Worm (Caenorhabditis elegans) whole organism, mixed stage, embryonic: Measurements from ENCODE around the gene hlh-25.

ENCODE experiments used
- M03D4.4 ChIP-seq: sonication (generic microtip); optimal IDR thresholded peaks from 2 replicates; lab custom pipeline; 2017; ENCODE audit warnings: mild to moderate bottlenecking, missing genetic modification characterization, missing compliant biosample characterization
- blmp-1 ChIP-seq: fragments of 150-350 bp; optimal IDR thresholded peaks from 2 replicates; lab custom pipeline; 2014; ENCODE audit warnings: missing biosample characterization, missing genetic modification characterization
- ceh-43 ChIP-seq: fragments of 200-800 bp; sonication (Bioruptor generic); optimal IDR thresholded peaks from 2 replicates; lab custom pipeline; 2018; ENCODE audit warnings: mild to moderate bottlenecking, missing genetic modification characterization, moderate library complexity, missing compliant biosample characterization
- ceh-83 ChIP-seq: fragments of 200-800 bp; sonication (Bioruptor generic); optimal IDR thresholded peaks from 2 replicates; lab custom pipeline; 2018; ENCODE audit warnings: mild to moderate bottlenecking, missing genetic modification characterization, missing compliant biosample characterization
- ces-1 ChIP-seq: fragments of 150-350 bp; optimal IDR thresholded peaks from 2 replicates; lab custom pipeline; 2014; ENCODE audit warnings: missing biosample characterization, missing genetic modification reagents, missing genetic modification characterization
- cnd-1 ChIP-seq: fragments of 200-800 bp; sonication (Bioruptor generic); optimal IDR thresholded peaks from 2 replicates; lab custom pipeline; 2018; ENCODE audit warnings: mild to moderate bottlenecking, missing genetic modification characterization, missing compliant biosample characterization
- elt-1 ChIP-seq: sonication (generic microtip); optimal IDR thresholded peaks from 2 replicates; lab custom pipeline; 2017; ENCODE audit warnings: missing genetic modification characterization, mild to moderate bottlenecking, missing compliant biosample characterization, antibody characterized with exemption, moderate library complexity, borderline replicate concordance; ENCODE audit not compliant: insufficient read depth
- elt-3 ChIP-seq: fragments of 150-350 bp; optimal IDR thresholded peaks from 2 replicates; lab custom pipeline; 2014; ENCODE audit warnings: missing biosample characterization, missing genetic modification characterization
- flh-1 ChIP-seq: fragments of 200-800 bp; sonication (Bioruptor generic); optimal IDR thresholded peaks from 2 replicates; lab custom pipeline; 2018; ENCODE audit warnings: mild to moderate bottlenecking, missing genetic modification characterization, moderate library complexity, missing compliant biosample characterization
- ham-2 ChIP-seq: fragments of 200-800 bp; sonication (Bioruptor generic); optimal IDR thresholded peaks from 2 replicates; lab custom pipeline; 2018; ENCODE audit warnings: mild to moderate bottlenecking, missing genetic modification characterization, missing compliant biosample characterization
- hlh-1 ChIP-seq: fragments of 150-350 bp; optimal IDR thresholded peaks from 2 replicates; lab custom pipeline; 2014; ENCODE audit warnings: missing biosample characterization, missing genetic modification reagents, missing genetic modification characterization
- lin-32 ChIP-seq: fragments of 200-800 bp; sonication (Bioruptor generic); optimal IDR thresholded peaks from 2 replicates; lab custom pipeline; 2018; ENCODE audit warnings: mild to moderate bottlenecking, missing genetic modification characterization, missing compliant biosample characterization
- lsy-2 ChIP-seq: fragments of 150-350 bp; optimal IDR thresholded peaks from 2 replicates; lab custom pipeline; 2014; ENCODE audit warnings: missing biosample characterization, missing genetic modification characterization
- mab-5 ChIP-seq: fragments of 150-350 bp; optimal IDR thresholded peaks from 2 replicates; lab custom pipeline; 2014; ENCODE audit warnings: missing biosample characterization, missing genetic modification characterization
- mep-1 ChIP-seq: fragments of 150-350 bp; optimal IDR thresholded peaks from 2 replicates; lab custom pipeline; 2017; ENCODE audit warnings: missing biosample characterization, missing genetic modification reagents, missing genetic modification characterization, inconsistent platforms
- mls-2 ChIP-seq: sonication (generic microtip); optimal IDR thresholded peaks from 2 replicates; lab custom pipeline; 2016; ENCODE audit warnings: mild to moderate bottlenecking, missing genetic modification characterization, moderate library complexity, missing compliant biosample characterization
- nhr-12 ChIP-seq: fragments of 150-350 bp; optimal IDR thresholded peaks from 2 replicates; lab custom pipeline; 2014; ENCODE audit warnings: missing biosample characterization, missing genetic modification characterization
- nhr-2 ChIP-seq: fragments of 150-350 bp; optimal IDR thresholded peaks from 2 replicates; lab custom pipeline; 2014; ENCODE audit warnings: missing biosample characterization, missing genetic modification characterization
- nhr-237 ChIP-seq: fragments of 150-350 bp; optimal IDR thresholded peaks from 2 replicates; lab custom pipeline; 2014; ENCODE audit warnings: missing biosample characterization, missing genetic modification characterization
- nhr-28 ChIP-seq: fragments of 150-350 bp; optimal IDR thresholded peaks from 2 replicates; lab custom pipeline; 2014; ENCODE audit warnings: missing biosample characterization, missing genetic modification characterization
- nhr-76 ChIP-seq: sonication (generic microtip); optimal IDR thresholded peaks from 2 replicates; lab custom pipeline; 2017; ENCODE audit warnings: missing biosample characterization, missing genetic modification characterization
- pha-4 ChIP-seq: fragments of 150-350 bp; optimal IDR thresholded peaks from 2 replicates; lab custom pipeline; 2018; ENCODE audit warnings: missing biosample characterization, missing genetic modification reagents, missing genetic modification characterization
- sem-2 ChIP-seq: fragments of 200-800 bp; sonication (Bioruptor generic); optimal IDR thresholded peaks from 2 replicates; lab custom pipeline; 2018; ENCODE audit warnings: mild to moderate bottlenecking, missing genetic modification characterization, missing compliant biosample characterization
- snpc-4 ChIP-seq: fragments of 150-350 bp; optimal IDR thresholded peaks from 2 replicates; lab custom pipeline; 2014; ENCODE audit warnings: missing biosample characterization, missing genetic modification characterization
- sptf-1 ChIP-seq: sonication (generic microtip); optimal IDR thresholded peaks from 2 replicates; lab custom pipeline; 2017; ENCODE audit warnings: mild to moderate bottlenecking, missing genetic modification characterization, moderate library complexity, missing compliant biosample characterization
- tbx-8 ChIP-seq: fragments of 200-800 bp; sonication (Bioruptor generic); optimal IDR thresholded peaks from 2 replicates; lab custom pipeline; 2018; ENCODE audit warnings: mild to moderate bottlenecking, missing genetic modification characterization, moderate library complexity, missing compliant biosample characterization
- unc-120 ChIP-seq: sonication (generic microtip); optimal IDR thresholded peaks from 2 replicates; lab custom pipeline; 2017; ENCODE audit warnings: missing genetic modification characterization, missing compliant biosample characterization; ENCODE audit not compliant: poor library complexity, severe bottlenecking
- unc-62 ChIP-seq: fragments of 150-350 bp; optimal IDR thresholded peaks from 2 replicates; lab custom pipeline; 2014; ENCODE audit warnings: missing biosample characterization, missing genetic modification reagents, missing genetic modification characterization
- zip-8 ChIP-seq: fragments of 150-350 bp; optimal IDR thresholded peaks from 2 replicates; lab custom pipeline; 2014; ENCODE audit warnings: missing biosample characterization, missing genetic modification characterization
- ztf-11 ChIP-seq: fragments of 150-350 bp; optimal IDR thresholded peaks from 2 replicates; lab custom pipeline; 2014; ENCODE audit warnings: missing biosample characterization, missing genetic modification characterization

Gene hlh-25

DNA sequence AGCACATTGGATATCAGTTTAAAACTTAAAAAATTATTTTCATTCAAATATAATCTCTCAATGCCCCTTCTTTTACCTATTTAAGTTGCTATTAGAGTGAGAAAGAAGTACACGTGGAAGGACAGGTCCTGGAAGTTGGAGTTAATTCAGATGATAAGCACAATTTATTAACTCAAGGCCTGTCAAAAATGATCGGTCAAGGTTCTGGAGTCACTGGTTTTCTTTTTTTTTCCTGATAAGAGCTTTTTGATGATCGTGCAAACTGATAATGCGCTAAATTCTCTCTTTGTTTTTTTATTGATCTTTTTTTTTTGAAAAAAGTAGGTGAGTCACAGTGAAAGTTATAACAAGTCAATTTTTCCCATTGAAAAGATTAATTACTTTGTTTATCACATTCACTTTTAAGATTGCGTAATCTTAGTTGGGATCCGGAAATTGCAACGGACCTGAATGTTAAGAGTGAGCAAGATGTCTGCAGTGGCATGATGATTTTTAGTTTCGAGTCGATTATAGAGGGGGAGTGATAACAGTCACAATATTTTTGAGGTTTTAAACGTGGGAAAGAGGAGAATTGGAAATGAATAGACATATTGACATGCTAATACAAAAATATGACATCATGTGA lies 22.5 kb upstream of the hlh-25 start:
- no peak for TF ChIP-seq ces-1 (GFP tag; lab: Kevin White, UChicago)
- no peak for TF ChIP-seq sem-2 (GFP tag; lab: Kevin White, UChicago)

DNA sequence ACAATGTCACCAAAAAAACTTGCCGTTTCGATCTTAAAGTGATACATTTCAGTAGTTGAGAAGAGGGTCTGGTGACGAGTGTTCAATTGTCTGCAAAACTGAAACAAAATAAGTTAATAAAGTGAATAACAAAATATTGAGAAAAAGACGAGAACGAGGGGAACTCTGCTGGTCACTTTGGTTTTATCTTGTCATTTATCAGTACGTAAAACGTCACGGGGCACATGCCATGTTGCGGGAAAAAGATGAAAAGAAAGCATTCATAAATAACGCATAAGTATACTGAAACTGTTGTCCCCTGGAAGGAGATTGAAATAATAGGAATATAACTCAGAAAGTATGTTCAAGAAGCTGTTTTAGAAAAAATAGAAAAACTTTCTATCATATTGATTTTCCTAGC lies 20.2 kb upstream of the hlh-25 start, which contains the start of gene sahd-1:
sahd-1 (minus strand) TSS at position 100 of the 400 bp plus-strand sequence.
- TF ChIP-seq flh-1 (GFP tag; lab: Kevin White, UChicago): no peak
- no peak for TF ChIP-seq nhr-28
- no peak for TF ChIP-seq mab-5 (tag; lab: Kevin White, UChicago)
- no peak for TF ChIP-seq unc-120
- TF ChIP-seq nhr-76: no peak
- no peak for TF ChIP-seq M03D4.4
- no peak for TF ChIP-seq mls-2
- no peak for TF ChIP-seq cnd-1 (tag; lab: Kevin White, UChicago)
- TF ChIP-seq lsy-2 (tag; lab: Kevin White, UChicago): no peak
- no peak for TF ChIP-seq nhr-2 (tag; lab: Kevin White, UChicago)
- no peak for TF ChIP-seq ces-1 (GFP tag; lab: Kevin White, UChicago)

DNA sequence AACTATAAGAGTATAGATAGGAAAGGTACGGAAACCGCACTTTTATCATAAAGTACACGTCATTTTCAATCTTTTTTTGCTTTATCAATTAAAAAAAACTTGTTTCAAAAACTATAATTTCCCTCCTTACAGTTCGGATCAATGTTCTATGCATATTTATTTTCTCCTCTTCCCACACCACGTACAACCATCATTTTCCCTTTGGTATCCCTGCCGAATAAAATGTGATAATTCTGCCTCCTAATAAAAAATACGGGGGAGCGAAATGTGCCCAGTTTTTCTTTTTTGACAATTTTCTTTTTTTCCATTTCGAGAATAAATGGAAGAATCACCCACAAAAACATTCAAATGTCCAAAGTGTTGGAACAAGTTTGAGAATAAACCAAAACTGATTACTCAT lies 19.5 kb upstream of the hlh-25 start, which contains the start of gene ZK177.3:
ZK177.3 (plus strand) TSS at position 301 of the 400 bp plus-strand sequence.
- no peak for TF ChIP-seq nhr-28
- TF ChIP-seq mab-5 (tag; lab: Kevin White, UChicago): no peak
- TF ChIP-seq nhr-76: no peak
- TF ChIP-seq tbx-8 (GFP tag; lab: Kevin White, UChicago): no peak
- no peak for TF ChIP-seq unc-120
- no peak for TF ChIP-seq sem-2 (GFP tag; lab: Kevin White, UChicago)

DNA sequence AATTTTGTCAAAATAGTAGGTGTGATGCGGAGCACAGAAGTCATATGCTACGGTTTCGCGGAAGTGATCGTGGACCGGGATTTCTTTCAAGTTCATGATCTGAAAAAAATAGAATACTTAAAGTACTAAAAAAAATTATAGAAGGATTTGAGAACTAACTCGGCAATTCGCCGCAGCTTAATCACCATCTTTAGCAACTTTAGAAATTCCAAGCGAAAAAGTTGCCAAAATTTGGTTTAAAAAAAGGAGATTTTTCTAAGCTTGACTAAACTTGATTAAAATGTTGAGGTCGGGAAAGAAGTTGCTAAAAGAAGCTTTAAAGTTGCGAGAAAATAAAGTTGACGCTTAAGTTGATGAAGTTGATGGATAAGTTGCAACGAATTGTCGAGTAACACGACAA lies 17.4 kb upstream of the hlh-25 start, which contains the start of gene ZK177.9:
ZK177.9 (minus strand) TSS at position 101 of the 400 bp plus-strand sequence.
- TF ChIP-seq flh-1 (GFP tag; lab: Kevin White, UChicago) (no peak), nhr-12 (tag; lab: Kevin White, UChicago) (no peak), mep-1 (tag; lab: Kevin White, UChicago) (no peak), nhr-76 (no peak), ham-2 (no peak), lin-32 (GFP tag; lab: Kevin White, UChicago) (no peak), ceh-83 (GFP tag; lab: Kevin White, UChicago) (no peak), snpc-4 (no peak), nhr-2 (tag; lab: Kevin White, UChicago) (no peak), elt-1 (no peak), zip-8 (tag; lab: Kevin White, UChicago) (no peak), mab-5 (tag; lab: Kevin White, UChicago) (no peak), ztf-11 (tag; lab: Kevin White, UChicago) (no peak), blmp-1 (no peak)
- TF ChIP-seq, all 35 proteins: peak for 0

DNA sequence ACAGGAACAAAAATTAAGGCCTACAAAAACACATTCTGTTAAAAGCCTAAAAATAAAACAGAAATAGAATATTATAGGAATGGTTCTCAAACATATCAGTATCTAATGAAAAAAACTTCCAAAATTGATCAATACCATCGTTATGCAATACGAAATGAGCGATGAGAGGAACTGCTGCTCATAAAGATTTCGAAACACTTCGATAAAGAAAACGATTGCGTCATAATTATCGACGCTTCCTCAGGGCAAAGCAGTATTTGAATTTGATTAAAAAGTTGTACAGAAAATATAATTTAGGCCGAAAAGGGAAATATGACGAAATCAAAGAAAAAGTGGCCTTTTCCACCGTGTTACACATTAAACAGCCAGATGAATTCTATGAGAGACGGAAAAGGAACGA lies 17.0 kb upstream of the hlh-25 start:
- TF ChIP-seq ceh-43 (GFP tag; lab: Kevin White, UChicago) (no peak), hlh-1 (tag; lab: Kevin White, UChicago) (no peak), elt-3 (tag; lab: Kevin White, UChicago) (no peak), nhr-237 (tag; lab: Kevin White, UChicago) (no peak), snpc-4 (no peak), pha-4 (tag; lab: Kevin White, UChicago) (no peak), nhr-12 (tag; lab: Kevin White, UChicago) (no peak), zip-8 (tag; lab: Kevin White, UChicago) (peak; percentile 96), elt-1 (no peak)

DNA sequence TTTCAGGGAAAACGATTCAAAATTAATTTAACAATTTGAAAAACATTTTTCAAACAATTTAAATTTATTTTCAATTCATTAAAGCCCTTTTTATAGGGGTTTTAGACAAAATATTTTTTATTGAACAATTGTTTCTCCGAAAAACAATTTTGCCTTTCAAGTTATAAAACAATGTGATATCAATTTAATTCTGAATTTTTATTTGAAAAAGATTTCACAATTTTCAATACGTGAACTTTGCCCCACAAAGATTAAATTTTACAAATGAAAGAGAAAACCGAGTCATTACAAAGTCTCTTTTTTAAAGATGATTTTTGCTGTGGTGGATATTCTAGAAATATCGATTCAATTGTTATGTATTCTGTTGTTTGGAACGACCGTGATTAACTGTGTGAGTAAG lies 16.1 kb upstream of the hlh-25 start, which contains the start of gene ZK177.2:
ZK177.2 (plus strand) TSS at position 301 of the 400 bp plus-strand sequence.
- no peak for TF ChIP-seq sptf-1
- no peak for TF ChIP-seq zip-8 (tag; lab: Kevin White, UChicago)
- TF ChIP-seq nhr-2 (tag; lab: Kevin White, UChicago): no peak
- no peak for TF ChIP-seq sem-2 (GFP tag; lab: Kevin White, UChicago)
- TF ChIP-seq unc-62 (GFP tag; lab: Kevin White, UChicago): no peak
- no peak for TF ChIP-seq mls-2
- no peak for TF ChIP-seq mep-1 (tag; lab: Kevin White, UChicago)
- no peak for TF ChIP-seq ztf-11 (tag; lab: Kevin White, UChicago)
